Worm (Caenorhabditis elegans): ENCODE data around the gene cdh-8.

The cdh-8 gene

DNA sequence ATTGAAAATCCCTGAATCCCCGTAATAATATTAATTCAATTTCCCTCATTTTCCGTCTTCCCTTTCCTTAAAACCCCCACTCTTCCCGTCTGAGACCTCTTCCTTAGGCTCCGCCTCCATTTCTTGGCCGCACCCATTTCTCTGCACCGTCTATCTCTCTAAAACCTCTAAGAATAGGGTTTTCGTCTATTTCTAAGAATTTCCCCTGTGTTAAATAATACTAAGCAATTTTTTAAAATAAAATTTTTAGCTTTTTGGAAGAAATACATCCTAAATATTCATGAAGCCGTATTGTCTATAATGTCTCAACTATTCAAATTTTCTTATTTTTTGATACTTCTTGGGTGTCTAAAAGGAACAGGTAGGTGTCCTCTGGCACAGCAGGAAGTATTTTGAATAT lies at the start of gene cdh-8:
cdh-8 (plus strand) TSS at position 301 of the 400 bp plus-strand sequence.
- TF ChIP-seq bed-3 (GFP tag; optimal IDR thresholded peaks at IDR 0.05) (no peak), ces-1 (GFP tag; optimal IDR thresholded peaks at IDR 0.05) (peak; percentile 47)

- TF ChIP-seq pha-4 (tag; optimal IDR thresholded peaks at IDR 0.05) (no peak), mls-2 (tag; optimal IDR thresholded peaks at IDR 0.05) (no peak), elt-1 (tag; optimal IDR thresholded peaks at IDR 0.05; ENCODE audit: borderline replicate concordance, insufficient read depth) (no peak), ceh-83 (GFP tag; optimal IDR thresholded peaks at IDR 0.05) (no peak), nhr-12 (tag; optimal IDR thresholded peaks at IDR 0.05) (no peak), M03D4.4 (tag; optimal IDR thresholded peaks at IDR 0.05) (no peak), blmp-1 (tag; optimal IDR thresholded peaks at IDR 0.05) (no peak), ztf-11 (tag; optimal IDR thresholded peaks at IDR 0.05) (no peak), hlh-1 (tag; optimal IDR thresholded peaks at IDR 0.05) (no peak), nhr-76 (tag; optimal IDR thresholded peaks at IDR 0.05) (no peak), mab-5 (tag; optimal IDR thresholded peaks at IDR 0.05) (no peak), drap-1 (GFP tag; optimal IDR thresholded peaks at IDR 0.05) (no peak), unc-62 (GFP tag; optimal IDR thresholded peaks at IDR 0.05) (no peak), ceh-39 (tag; optimal IDR thresholded peaks at IDR 0.05) (no peak), flh-1 (GFP tag; optimal IDR thresholded peaks at IDR 0.05) (no peak), tbx-8 (GFP tag; optimal IDR thresholded peaks at IDR 0.05) (no peak), snpc-4 (tag; optimal IDR thresholded peaks at IDR 0.05) (no peak), ceh-43 (GFP tag; optimal IDR thresholded peaks at IDR 0.05) (no peak), zip-8 (tag; optimal IDR thresholded peaks at IDR 0.05) (no peak), sem-2 (GFP tag; optimal IDR thresholded peaks at IDR 0.05) (no peak)
These were observed 49.2 kb upstream of the cdh-8 start for ce11 chrIV:290387-290786.

DNA sequence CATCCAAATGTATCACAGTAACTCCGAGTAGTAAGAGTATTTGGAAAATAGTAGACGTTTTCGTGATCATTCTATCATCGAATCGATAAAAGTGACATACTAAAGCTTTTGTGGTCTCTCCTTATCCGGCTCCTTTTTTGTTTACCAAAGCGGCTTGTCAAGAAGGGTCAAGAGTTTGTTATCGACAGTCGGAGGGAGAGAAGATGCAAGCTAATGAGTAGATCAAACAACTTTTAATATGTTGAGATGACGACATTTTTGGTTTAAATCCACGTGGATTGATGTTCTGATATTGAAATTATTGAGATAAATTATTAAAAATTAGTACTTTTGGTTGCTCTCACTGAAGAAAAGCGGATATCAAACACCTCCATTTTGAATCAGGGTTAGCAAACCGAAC lies 48.3 kb upstream of the cdh-8 start, which contains the start of gene T21D12.7:
T21D12.7 (minus strand) TSS at position 101 of the 400 bp plus-strand sequence.
- TF ChIP-seq lsy-2 (tag; optimal IDR thresholded peaks at IDR 0.05) (no peak), nhr-76 (tag; optimal IDR thresholded peaks at IDR 0.05) (no peak), ceh-83 (GFP tag; optimal IDR thresholded peaks at IDR 0.05) (no peak), snpc-4 (tag; optimal IDR thresholded peaks at IDR 0.05) (no peak)

DNA sequence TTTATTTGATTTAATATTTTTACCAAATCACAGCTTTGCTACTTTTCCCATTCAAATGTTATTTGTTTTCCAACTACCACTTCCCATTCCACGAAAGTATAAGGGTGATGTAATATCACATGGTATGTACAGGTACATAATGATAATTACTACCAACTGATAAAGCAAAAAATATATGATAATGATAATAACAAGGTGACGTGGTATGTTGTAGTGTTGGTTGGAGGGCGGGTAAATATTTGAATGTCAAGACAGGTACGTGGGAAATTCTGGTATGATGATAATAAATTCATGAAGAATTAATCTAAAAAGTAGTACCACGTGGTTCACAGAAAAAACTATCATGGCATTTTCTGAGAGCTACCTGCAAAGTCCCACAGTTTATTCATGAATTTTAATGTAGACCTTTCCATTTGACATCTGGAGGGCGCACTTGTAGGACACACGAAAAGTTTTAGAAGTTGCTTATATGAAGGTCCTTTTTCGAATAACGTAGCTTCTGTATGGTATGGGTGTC lies 47.7 kb upstream of the cdh-8 start:
- TF ChIP-seq nhr-12 (tag; optimal IDR thresholded peaks at IDR 0.05) (no peak), nhr-237 (tag; optimal IDR thresholded peaks at IDR 0.05) (no peak), lin-32 (GFP tag; optimal IDR thresholded peaks at IDR 0.05) (no peak), mls-2 (tag; optimal IDR thresholded peaks at IDR 0.05) (no peak), unc-62 (GFP tag; optimal IDR thresholded peaks at IDR 0.05) (no peak), ceh-43 (GFP tag; optimal IDR thresholded peaks at IDR 0.05) (no peak), ham-2 (GFP tag; optimal IDR thresholded peaks at IDR 0.05) (no peak), pha-4 (tag; optimal IDR thresholded peaks at IDR 0.05) (no peak), ces-1 (GFP tag; optimal IDR thresholded peaks at IDR 0.05) (no peak), drap-1 (GFP tag; optimal IDR thresholded peaks at IDR 0.05) (no peak), ceh-39 (tag; optimal IDR thresholded peaks at IDR 0.05) (no peak), ceh-83 (GFP tag; optimal IDR thresholded peaks at IDR 0.05) (no peak), lin-13 (tag; optimal IDR thresholded peaks at IDR 0.05) (no peak), snpc-4 (tag; optimal IDR thresholded peaks at IDR 0.05) (no peak), elt-1 (tag; optimal IDR thresholded peaks at IDR 0.05; ENCODE audit: borderline replicate concordance, insufficient read depth) (no peak), nhr-76 (tag; optimal IDR thresholded peaks at IDR 0.05) (no peak), unc-39 (tag; optimal IDR thresholded peaks at IDR 0.05) (no peak), tbx-8 (GFP tag; optimal IDR thresholded peaks at IDR 0.05) (no peak), lsy-2 (tag; optimal IDR thresholded peaks at IDR 0.05) (no peak), nhr-28 (tag; optimal IDR thresholded peaks at IDR 0.05) (no peak)

DNA sequence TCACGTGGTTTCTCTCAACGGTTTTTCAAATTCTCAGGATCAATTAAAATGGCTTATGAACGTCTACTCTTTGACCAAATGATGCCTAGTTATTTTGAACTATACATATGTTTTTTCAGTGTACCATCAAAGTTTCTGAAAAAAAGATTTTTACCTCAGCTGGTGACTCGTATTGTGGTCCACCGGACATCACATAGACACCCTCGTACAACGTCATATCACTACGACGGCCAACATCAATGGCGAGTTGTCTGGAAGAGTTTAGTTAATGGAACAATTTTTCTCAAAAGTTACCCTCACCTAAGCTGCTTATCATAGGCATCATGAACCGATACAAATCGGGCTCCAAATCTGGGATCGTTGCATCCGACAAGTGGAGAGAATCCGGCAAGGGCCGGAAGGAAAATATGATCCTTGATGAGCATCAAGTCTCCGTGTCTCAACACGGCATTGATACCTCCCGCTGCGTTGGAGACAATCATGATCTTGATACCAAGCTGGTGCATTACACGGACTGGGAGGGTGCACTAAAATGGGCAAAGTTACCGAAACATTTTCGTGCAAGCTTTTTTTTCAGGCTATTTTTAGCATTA lies 46.3 kb upstream of the cdh-8 start:
- TF ChIP-seq ces-1 (GFP tag; optimal IDR thresholded peaks at IDR 0.05) (no peak), M03D4.4 (tag; optimal IDR thresholded peaks at IDR 0.05) (no peak), sem-2 (GFP tag; optimal IDR thresholded peaks at IDR 0.05) (no peak), cnd-1 (tag; optimal IDR thresholded peaks at IDR 0.05) (no peak), ceh-39 (tag; optimal IDR thresholded peaks at IDR 0.05) (no peak), nhr-2 (tag; optimal IDR thresholded peaks at IDR 0.05) (no peak), unc-39 (tag; optimal IDR thresholded peaks at IDR 0.05) (no peak), snpc-4 (tag; optimal IDR thresholded peaks at IDR 0.05) (no peak), mab-5 (tag; optimal IDR thresholded peaks at IDR 0.05) (no peak), nhr-12 (tag; optimal IDR thresholded peaks at IDR 0.05) (no peak), zip-8 (tag; optimal IDR thresholded peaks at IDR 0.05) (no peak), elt-3 (tag; optimal IDR thresholded peaks at IDR 0.05) (no peak), mls-2 (tag; optimal IDR thresholded peaks at IDR 0.05) (no peak), blmp-1 (tag; optimal IDR thresholded peaks at IDR 0.05) (no peak), flh-1 (GFP tag; optimal IDR thresholded peaks at IDR 0.05) (no peak)
